Worm (Caenorhabditis elegans): ENCODE results near the gene rle-1.

ce11 chrIII:10930850-10931249 lies 5.2 kb upstream of the rle-1 start, which contains the start of gene M142.5:
- TF ChIP-seq nhr-80 (tag; optimal IDR thresholded peaks at IDR 0.05) = no peak
- TF ChIP-seq T26A5.8 (tag; optimal IDR thresholded peaks at IDR 0.05) = no peak
- TF ChIP-seq sea-2 (GFP tag; IDR thresholded peaks at IDR 0.05) = no peak
- no peak for TF ChIP-seq ama-1 (optimal IDR thresholded peaks at IDR 0.05)
- TF ChIP-seq ama-1 (GFP tag; optimal IDR thresholded peaks at IDR 0.05) = no peak
- no peak for TF ChIP-seq lag-1 (GFP tag; IDR thresholded peaks at IDR 0.05)
- no peak for TF ChIP-seq B0035.1 (tag; optimal IDR thresholded peaks at IDR 0.05)
- TF ChIP-seq aptf-2 (GFP tag; conservative IDR thresholded peaks at IDR 0.05) = no peak
- no peak for TF ChIP-seq chd-7 (tag; optimal IDR thresholded peaks at IDR 0.05)
- TF ChIP-seq F52B5.7 (tag; optimal IDR thresholded peaks at IDR 0.05) = no peak

All from whole organism, young adult.